Fruit fly (Drosophila melanogaster): ENCODE results near the gene CG5645.

CG5645 gene

dm6 chr3L:12096799-12097662 lies 39.5 kb downstream of the CG5645 start:
- no peak for TF ChIP-seq D1 (tag; optimal IDR thresholded peaks at IDR 0.05)
- TF ChIP-seq rn (GFP tag; IDR thresholded peaks at IDR 0.05): no peak
- peak; percentile 59 for TF ChIP-seq CG8301 (tag; optimal IDR thresholded peaks at IDR 0.05)
- TF ChIP-seq CG13204 (GFP tag; optimal IDR thresholded peaks at IDR 0.05): no peak
- peak; percentile 46 for TF ChIP-seq CG17806 (tag; optimal IDR thresholded peaks at IDR 0.05)
- peak; percentile 15 for TF ChIP-seq Snoo (tag; optimal IDR thresholded peaks at IDR 0.05)
- peak; percentile 74 for TF ChIP-seq CG8159 (tag; optimal IDR thresholded peaks at IDR 0.05)
- TF ChIP-seq CG9948 (tag; optimal IDR thresholded peaks at IDR 0.05): peak; percentile 50
- peak; percentile 74 for TF ChIP-seq CG14655 (GFP tag; optimal IDR thresholded peaks at IDR 0.05)
- peak; percentile 51; the same call in 2 of the 3 replicates for TF ChIP-seq CG4496 (GFP tag; IDR thresholded peaks at IDR 0.05)
- TF ChIP-seq CG12605 (GFP tag; IDR thresholded peaks at IDR 0.05): 0 out of 2 replicates have a peak, but pooled peaks have one; percentile 36
- no peak for TF ChIP-seq gl (tag; optimal IDR thresholded peaks at IDR 0.05)
- TF ChIP-seq CG34367 (tag; optimal IDR thresholded peaks at IDR 0.05): no peak
- no peak for TF ChIP-seq CG10348 (GFP tag; IDR thresholded peaks at IDR 0.05)
- TF ChIP-seq EcR (GFP tag; optimal IDR thresholded peaks at IDR 0.05): no peak
- TF ChIP-seq Pif1B (GFP tag; optimal IDR thresholded peaks at IDR 0.05): peak; percentile 24
- peak; percentile 39; the same call in 1 of the 2 replicates for TF ChIP-seq Ets98B (GFP tag; IDR thresholded peaks at IDR 0.05)
- TF ChIP-seq Pif1A (GFP tag; optimal IDR thresholded peaks at IDR 0.05): peak; percentile 29
- TF ChIP-seq fd96Ca (GFP tag; IDR thresholded peaks at IDR 0.05): no peak
- TF ChIP-seq CG15710 (tag; optimal IDR thresholded peaks at IDR 0.05): peak; percentile 66
- no peak for TF ChIP-seq CG32121 (GFP tag; IDR thresholded peaks at IDR 0.05)

- TF ChIP-seq CG34367 (tag; optimal IDR thresholded peaks at IDR 0.05) (no peak), CG15710 (tag; optimal IDR thresholded peaks at IDR 0.05) (no peak), CG13204 (GFP tag; optimal IDR thresholded peaks at IDR 0.05) (no peak), EcR (GFP tag; optimal IDR thresholded peaks at IDR 0.05) (no peak), CG10348 (GFP tag; IDR thresholded peaks at IDR 0.05) (no peak), Ets98B (GFP tag; IDR thresholded peaks at IDR 0.05) (no peak), rn (GFP tag; IDR thresholded peaks at IDR 0.05) (no peak), fd96Ca (GFP tag; IDR thresholded peaks at IDR 0.05) (no peak), D1 (tag; optimal IDR thresholded peaks at IDR 0.05) (no peak), gl (tag; optimal IDR thresholded peaks at IDR 0.05) (no peak), CG4496 (GFP tag; IDR thresholded peaks at IDR 0.05) (no peak), CG9948 (tag; optimal IDR thresholded peaks at IDR 0.05) (no peak), Snoo (tag; optimal IDR thresholded peaks at IDR 0.05) (no peak), CG12605 (GFP tag; IDR thresholded peaks at IDR 0.05) (no peak), CG17806 (tag; optimal IDR thresholded peaks at IDR 0.05) (no peak)
Observed at dm6 chr3L:12095960-12096359, 40.5 kb downstream of the CG5645 start.

DNA sequence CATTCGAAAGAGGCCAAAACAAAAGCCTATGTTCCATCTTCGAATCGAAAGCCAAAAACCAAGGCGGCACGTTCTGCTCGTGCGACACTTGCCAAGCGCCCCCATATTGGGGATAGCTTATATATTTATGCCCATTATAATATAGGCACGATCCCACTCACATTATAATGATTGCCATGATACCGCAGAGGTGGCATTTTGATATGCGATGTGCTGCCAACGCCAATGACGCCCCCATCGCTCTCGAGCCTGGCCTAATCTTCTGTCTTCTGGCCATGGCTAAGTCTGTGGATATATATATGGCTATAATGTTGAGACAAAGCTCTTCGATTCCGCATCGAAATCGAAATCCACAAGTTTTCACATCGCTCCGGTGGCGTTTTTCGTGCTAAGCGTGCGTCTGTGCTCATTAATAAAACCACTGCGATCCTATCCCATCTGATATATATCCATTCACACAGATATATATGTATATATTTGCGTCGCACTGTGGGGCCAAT lies 43.6 kb downstream of the CG5645 start:
- TF ChIP-seq CG8159 (tag; optimal IDR thresholded peaks at IDR 0.05) (no peak), Snoo (tag; optimal IDR thresholded peaks at IDR 0.05) (no peak), CG12605 (GFP tag; IDR thresholded peaks at IDR 0.05) (no peak), D1 (tag; optimal IDR thresholded peaks at IDR 0.05) (no peak), EcR (GFP tag; optimal IDR thresholded peaks at IDR 0.05) (peak; percentile 13), CG8301 (tag; optimal IDR thresholded peaks at IDR 0.05) (no peak), CG13204 (GFP tag; optimal IDR thresholded peaks at IDR 0.05) (no peak), CG10348 (GFP tag; IDR thresholded peaks at IDR 0.05) (no peak), CG4496 (GFP tag; IDR thresholded peaks at IDR 0.05) (0 out of 3 replicates have a peak, but pooled peaks have one; percentile 23), CG15710 (tag; optimal IDR thresholded peaks at IDR 0.05) (no peak), CG9948 (tag; optimal IDR thresholded peaks at IDR 0.05) (no peak), Pif1A (GFP tag; optimal IDR thresholded peaks at IDR 0.05) (no peak)

DNA sequence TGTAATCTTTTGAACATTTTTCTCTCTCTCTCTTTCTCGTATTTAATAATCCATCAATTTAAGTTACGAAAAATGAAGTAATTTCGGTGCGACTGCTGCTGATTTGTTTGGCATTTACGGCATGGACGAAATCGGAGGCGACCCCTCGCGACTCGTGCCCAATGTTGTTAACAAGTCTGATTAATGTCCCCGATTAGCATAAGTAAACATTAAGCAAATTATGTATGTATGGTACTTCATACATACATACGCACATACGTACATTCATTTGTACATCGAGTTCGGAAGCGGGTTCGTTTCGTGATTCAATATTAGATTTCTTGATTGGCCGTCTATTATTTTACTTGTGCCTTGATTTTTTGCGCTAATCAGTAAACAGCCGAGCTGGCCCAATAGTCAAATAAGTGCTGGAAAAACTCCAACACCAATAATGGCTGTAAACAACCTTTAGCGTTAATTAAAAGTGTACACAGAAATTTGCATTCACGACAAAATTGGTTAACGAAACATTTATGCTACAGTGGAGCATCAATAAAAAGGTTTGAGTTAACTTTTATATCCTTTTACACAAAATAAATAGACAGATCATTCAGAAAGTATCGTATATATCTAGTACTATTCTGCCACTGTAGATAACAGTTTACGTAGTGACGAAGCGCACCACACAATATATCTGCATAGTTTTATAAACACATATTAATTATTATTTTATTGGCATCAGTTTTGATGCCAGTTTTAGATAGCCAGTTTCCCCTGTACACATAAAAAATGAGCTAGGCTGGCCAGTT lies 45.4 kb downstream of the CG5645 start:
- TF ChIP-seq CG17806 (tag; optimal IDR thresholded peaks at IDR 0.05) (no peak), CG9948 (tag; optimal IDR thresholded peaks at IDR 0.05) (no peak), CG10348 (GFP tag; IDR thresholded peaks at IDR 0.05) (0 out of 2 replicates have a peak, but pooled peaks have one; percentile 18), CG32121 (GFP tag; IDR thresholded peaks at IDR 0.05) (peak; percentile 44; the same call in 1 of the 2 replicates), Ets98B (GFP tag; IDR thresholded peaks at IDR 0.05) (0 out of 2 replicates have a peak, but pooled peaks have one; percentile 44), CG4496 (GFP tag; IDR thresholded peaks at IDR 0.05) (peak; percentile 74), gl (tag; optimal IDR thresholded peaks at IDR 0.05) (no peak), CG8159 (tag; optimal IDR thresholded peaks at IDR 0.05) (peak; percentile 24), CG12605 (GFP tag; IDR thresholded peaks at IDR 0.05) (no peak), rn (GFP tag; IDR thresholded peaks at IDR 0.05) (no peak), CG15710 (tag; optimal IDR thresholded peaks at IDR 0.05) (no peak), Pif1B (GFP tag; optimal IDR thresholded peaks at IDR 0.05) (peak; percentile 3)
